Fruit fly (Drosophila melanogaster) whole organism, embryonic: ENCODE data around the gene CG13658.

Experiments
- ATbp ChIP-seq: fragments of 200-800 bp; sonication (Bioruptor generic); optimal IDR thresholded peaks from 2 replicates; lab custom pipeline; 2017; ENCODE audit warnings: missing biosample characterization, mild to moderate bottlenecking, missing genetic modification characterization, missing genetic modification reagents
- CG13287 ChIP-seq: fragments of 200-800 bp; sonication (Bioruptor generic); IDR thresholded peaks from 2 replicates; pipeline ENCODE4 v1.3.6; 2022; ENCODE audit warnings: missing biosample characterization, missing genetic modification characterization; ENCODE audit not compliant: partially characterized antibody
- CG16815 ChIP-seq: fragments of 200-800 bp; sonication (Bioruptor generic); optimal IDR thresholded peaks from 3 replicates; lab custom pipeline; 2017; ENCODE audit warnings: missing biosample characterization, mild to moderate bottlenecking, missing genetic modification characterization
- CG16863 ChIP-seq: fragments of 200-800 bp; sonication (Bioruptor generic); optimal IDR thresholded peaks from 3 replicates; lab custom pipeline; 2016; ENCODE audit warnings: missing biosample characterization, missing genetic modification characterization
- CG4820 ChIP-seq: fragments of 200-800 bp; sonication (Bioruptor generic); optimal IDR thresholded peaks from 3 replicates; lab custom pipeline; 2016; ENCODE audit warnings: missing biosample characterization, missing genetic modification characterization
- CG6683 ChIP-seq: fragments of 200-800 bp; sonication (Bioruptor generic); optimal IDR thresholded peaks from 2 replicates; lab custom pipeline; 2017; ENCODE audit warnings: missing biosample characterization, mild to moderate bottlenecking, missing genetic modification characterization, missing genetic modification reagents
- CG6791 ChIP-seq: fragments of 200-800 bp; sonication (Bioruptor generic); IDR thresholded peaks from 3 replicates; pipeline ENCODE4 v1.3.6; 2022; ENCODE audit warnings: missing biosample characterization, missing genetic modification characterization; ENCODE audit not compliant: partially characterized antibody
- MTF-1 ChIP-seq: fragments of 200-800 bp; sonication (Bioruptor generic); optimal IDR thresholded peaks from 2 replicates; lab custom pipeline; 2018; ENCODE audit warnings: missing biosample characterization, mild to moderate bottlenecking, missing genetic modification characterization, borderline replicate concordance
- Neu2 ChIP-seq: fragments of 200-800 bp; sonication (Bioruptor generic); optimal IDR thresholded peaks from 3 replicates; lab custom pipeline; 2016; ENCODE audit warnings: missing biosample characterization, missing genetic modification characterization, borderline replicate concordance
- Sry-δ ChIP-seq: fragments of 200-800 bp; sonication (Bioruptor generic); optimal IDR thresholded peaks from 2 replicates; lab custom pipeline; 2016; ENCODE audit warnings: missing biosample characterization, missing genetic modification characterization
- TFAM ChIP-seq: fragments of 200-800 bp; sonication (Bioruptor generic); optimal IDR thresholded peaks from 2 replicates; lab custom pipeline; 2017; ENCODE audit warnings: missing biosample characterization, missing genetic modification characterization, inconsistent platforms
- ac ChIP-seq: fragments of 200-800 bp; sonication (Bioruptor generic); optimal IDR thresholded peaks from 3 replicates; lab custom pipeline; 2017; ENCODE audit warnings: missing biosample characterization, mild to moderate bottlenecking, missing genetic modification characterization
- ci ChIP-seq: fragments of 200-800 bp; sonication (Bioruptor generic); IDR thresholded peaks from 3 replicates; pipeline ENCODE4 v1.3.6; 2022; ENCODE audit warnings: missing biosample characterization, missing genetic modification characterization
- odd ChIP-seq: fragments of 200-800 bp; sonication (Bioruptor generic); optimal IDR thresholded peaks from 2 replicates; lab custom pipeline; 2017; ENCODE audit warnings: missing biosample characterization, mild to moderate bottlenecking, missing genetic modification characterization
- scrt ChIP-seq: fragments of 200-800 bp; sonication (Bioruptor generic); optimal IDR thresholded peaks from 2 replicates; lab custom pipeline; 2018; ENCODE audit warnings: missing biosample characterization, mild to moderate bottlenecking, missing genetic modification characterization, moderate library complexity

Gene CG13658

dm6 chr3R:25335065-25335464 is 47.8 kb downstream of the CG13658 start, which contains the start of the genes CG10669 and CG11902 (continued):
- TF ChIP-seq odd (GFP tag; lab: Kevin White, UChicago) (no peak), CG6791 (GFP tag; lab: Robert Waterston, UW) (0 out of 3 replicates have a peak, but pooled peaks have one; percentile 23), Neu2 (GFP tag; lab: Kevin White, UChicago) (no peak), MTF-1 (GFP tag; lab: Kevin White, UChicago) (no peak), CG16863 (GFP tag; lab: Kevin White, UChicago) (no peak), CG4820 (GFP tag; lab: Kevin White, UChicago) (no peak), CG6683 (GFP tag; lab: Kevin White, UChicago) (no peak), Sry-δ (GFP tag; lab: Kevin White, UChicago) (no peak), ATbp (GFP tag; lab: Kevin White, UChicago) (no peak), CG13287 (GFP tag; lab: Robert Waterston, UW) (peak; percentile 26; the same call in 1 of the 2 replicates), TFAM (GFP tag; lab: Kevin White, UChicago) (no peak), ac (GFP tag; lab: Kevin White, UChicago) (no peak), CG16815 (GFP tag; lab: Kevin White, UChicago) (no peak), scrt (peak; percentile 23), ci (GFP tag; lab: Robert Waterston, UW) (0 out of 3 replicates have a peak, but pooled peaks have one; percentile 9)
- TF ChIP-seq, all 482 proteins: peak for 24
